Fruit fly (Drosophila melanogaster): ENCODE measurements around the gene CG44362.

dm6 chr3L:11375304-11375703, 22.0 kb upstream of the CG44362 start:
- no peak for TF ChIP-seq psq (optimal IDR thresholded peaks at IDR 0.05)
- TF ChIP-seq Myc (optimal IDR thresholded peaks at IDR 0.05): no peak
- no peak for TF ChIP-seq h (optimal IDR thresholded peaks at IDR 0.05)
- TF ChIP-seq ttk (optimal IDR thresholded peaks at IDR 0.05): no peak

Data from Kc167 (cell line).